Fruit fly (Drosophila melanogaster) whole organism, embryonic: ENCODE measurements around the gene CG15199.
A peak's percentile ranks its signal among the peaks of the same experiment; 100 is the strongest.

Experiments
- Bgb ChIP-seq: fragments of 200-800 bp; sonication (Bioruptor generic); IDR thresholded peaks from 2 replicates; pipeline ENCODE4 v1.3.6; 2022; ENCODE audit warnings: missing biosample characterization, missing genetic modification characterization; ENCODE audit not compliant: partially characterized antibody
- BtbVII ChIP-seq: fragments of 200-800 bp; sonication (Bioruptor generic); optimal IDR thresholded peaks from 3 replicates; lab custom pipeline; 2017; ENCODE audit warnings: missing biosample characterization, mild to moderate bottlenecking, missing genetic modification characterization
- CG15696 ChIP-seq: fragments of 200-800 bp; sonication (Bioruptor generic); optimal IDR thresholded peaks from 2 replicates; lab custom pipeline; 2019; ENCODE audit warnings: missing biosample characterization, mild to moderate bottlenecking, missing genetic modification characterization, moderate library complexity
- CG1602 ChIP-seq: fragments of 200-800 bp; sonication (Bioruptor generic); optimal IDR thresholded peaks from 3 replicates; lab custom pipeline; 2016; ENCODE audit warnings: missing biosample characterization, missing genetic modification characterization
- CG17385 ChIP-seq: fragments of 200-800 bp; sonication (Bioruptor generic); optimal IDR thresholded peaks from 3 replicates; lab custom pipeline; 2018; ENCODE audit warnings: missing biosample characterization, mild to moderate bottlenecking, missing genetic modification characterization
- CG3065 ChIP-seq: fragments of 200-800 bp; sonication (Bioruptor generic); optimal IDR thresholded peaks from 2 replicates; lab custom pipeline; 2016; ENCODE audit warnings: missing biosample characterization, missing genetic modification characterization
- CG32772 ChIP-seq: fragments of 200-800 bp; sonication (Bioruptor generic); IDR thresholded peaks from 2 replicates; pipeline ENCODE4 v1.3.6; 2022; ENCODE audit warnings: missing biosample characterization, missing genetic modification characterization
- CG6272 ChIP-seq: fragments of 200-800 bp; sonication (Bioruptor generic); IDR thresholded peaks from 2 replicates; pipeline ENCODE4 v1.3.6; 2022; ENCODE audit warnings: missing biosample characterization, missing genetic modification characterization
- CG7963 ChIP-seq: fragments of 200-800 bp; sonication (Bioruptor generic); IDR thresholded peaks from 3 replicates; pipeline ENCODE4 v1.3.6; 2022; ENCODE audit warnings: missing biosample characterization, missing genetic modification characterization; ENCODE audit not compliant: partially characterized antibody
- CG8359 ChIP-seq: fragments of 200-800 bp; sonication (Bioruptor generic); optimal IDR thresholded peaks from 2 replicates; lab custom pipeline; 2017; ENCODE audit warnings: missing biosample characterization, mild to moderate bottlenecking, missing genetic modification characterization, borderline replicate concordance
- Camta ChIP-seq: fragments of 200-800 bp; sonication (Bioruptor generic); optimal IDR thresholded peaks from 2 replicates; lab custom pipeline; 2016; ENCODE audit warnings: missing biosample characterization, missing genetic modification characterization
- Dfd ChIP-seq, 2 experiments: fragments of >200 bp; optimal IDR thresholded peaks; 2 replicates each; lab custom pipeline; 2017; ENCODE audit warnings: missing biosample characterization in 2 of 2, missing genetic modification characterization in 2 of 2
- E2f2 ChIP-seq: fragments of 200-800 bp; sonication (Bioruptor generic); IDR thresholded peaks from 2 replicates; pipeline ENCODE4 v1.3.6; 2022; ENCODE audit warnings: missing biosample characterization, missing genetic modification characterization
- Eip74EF ChIP-seq, 2 experiments: fragments of 200-800 bp in 1 of 2; fragments of >200 bp in 1 of 2; sonication (Bioruptor generic) in 1 of 2; optimal IDR thresholded peaks; 2 replicates each; lab custom pipeline; 2017 to 2019; ENCODE audit warnings: missing biosample characterization in 2 of 2, missing genetic modification characterization in 2 of 2, mild to moderate bottlenecking in 1 of 2, moderate library complexity in 1 of 2
- Fer3 ChIP-seq: fragments of 200-800 bp; sonication (Bioruptor generic); optimal IDR thresholded peaks from 2 replicates; lab custom pipeline; 2018; ENCODE audit warnings: missing biosample characterization, mild to moderate bottlenecking, missing genetic modification characterization, moderate library complexity
- Gug ChIP-seq: fragments of 200-800 bp; sonication (Bioruptor generic); IDR thresholded peaks from 4 replicates; pipeline ENCODE4 v1.3.6; 2022; ENCODE audit warnings: missing biosample characterization, missing genetic modification characterization
- HLH3B ChIP-seq: fragments of 200-800 bp; sonication (Bioruptor generic); IDR thresholded peaks from 2 replicates; pipeline ENCODE4 v1.3.6; 2022; ENCODE audit warnings: missing biosample characterization, missing genetic modification characterization
- HLHmδ ChIP-seq: fragments of 200-800 bp; sonication (Bioruptor generic); optimal IDR thresholded peaks from 2 replicates; lab custom pipeline; 2018; ENCODE audit warnings: missing biosample characterization, mild to moderate bottlenecking, missing genetic modification characterization, moderate library complexity
- Lim3 ChIP-seq: fragments of 200-800 bp; sonication (Bioruptor generic); IDR thresholded peaks from 2 replicates; pipeline ENCODE4 v1.3.6; 2022; ENCODE audit warnings: missing biosample characterization, missing genetic modification characterization
- Max ChIP-seq: fragments of 200-800 bp; sonication (Bioruptor generic); optimal IDR thresholded peaks from 2 replicates; lab custom pipeline; 2016; ENCODE audit warnings: missing biosample characterization, mild to moderate bottlenecking, missing genetic modification characterization
- Med ChIP-seq: fragments of 200-800 bp; sonication (Bioruptor generic); peaks from one replicate; lab custom pipeline; 2016; ENCODE audit warnings: missing biosample characterization, missing genetic modification characterization, mild to moderate bottlenecking, inconsistent platforms, moderate library complexity
- Meics ChIP-seq: fragments of 200-800 bp; sonication (Bioruptor generic); optimal IDR thresholded peaks from 2 replicates; lab custom pipeline; 2017; ENCODE audit warnings: missing biosample characterization, mild to moderate bottlenecking, missing genetic modification characterization
- NC2α ChIP-seq: fragments of 200-800 bp; sonication (Bioruptor generic); optimal IDR thresholded peaks from 2 replicates; lab custom pipeline; 2016; ENCODE audit warnings: missing biosample characterization, missing genetic modification characterization
- Sox100B ChIP-seq: fragments of 200-800 bp; sonication (Bioruptor generic); optimal IDR thresholded peaks from 3 replicates; lab custom pipeline; 2018; ENCODE audit warnings: missing biosample characterization, mild to moderate bottlenecking, missing genetic modification characterization
- Spps ChIP-seq: fragments of 200-800 bp; sonication (Bioruptor generic); optimal IDR thresholded peaks from 2 replicates; lab custom pipeline; 2018; ENCODE audit warnings: missing biosample characterization, mild to moderate bottlenecking, missing genetic modification characterization
- Sry-δ ChIP-seq: fragments of 200-800 bp; sonication (Bioruptor generic); optimal IDR thresholded peaks from 2 replicates; lab custom pipeline; 2016; ENCODE audit warnings: missing biosample characterization, missing genetic modification characterization
- Ssrp ChIP-seq: fragments of 200-800 bp; sonication (Bioruptor generic); optimal IDR thresholded peaks from 2 replicates; lab custom pipeline; 2018; ENCODE audit warnings: missing biosample characterization, mild to moderate bottlenecking, missing genetic modification characterization, moderate library complexity
- ash1 ChIP-seq: fragments of 200-800 bp; sonication (Bioruptor generic); optimal IDR thresholded peaks from 2 replicates; lab custom pipeline; 2018; ENCODE audit warnings: missing biosample characterization, mild to moderate bottlenecking, missing genetic modification characterization
- ato ChIP-seq: fragments of 200-800 bp; sonication (Bioruptor generic); IDR thresholded peaks from 2 replicates; pipeline ENCODE4 v1.3.6; 2022; ENCODE audit warnings: missing biosample characterization, missing genetic modification characterization; ENCODE audit not compliant: partially characterized antibody
- az2 ChIP-seq: fragments of 200-800 bp; sonication (Bioruptor generic); optimal IDR thresholded peaks from 3 replicates; lab custom pipeline; 2016; ENCODE audit warnings: missing biosample characterization, missing genetic modification characterization
- bab2 ChIP-seq: fragments of 200-800 bp; sonication (Bioruptor generic); optimal IDR thresholded peaks from 2 replicates; lab custom pipeline; 2016; ENCODE audit warnings: missing biosample characterization, missing genetic modification characterization
- bowl ChIP-seq: fragments of 200-800 bp; sonication (Bioruptor generic); IDR thresholded peaks from 2 replicates; pipeline ENCODE4 v1.3.6; 2022; ENCODE audit warnings: missing biosample characterization, missing genetic modification characterization
- cad ChIP-seq: fragments of >200 bp; optimal IDR thresholded peaks from 2 replicates; lab custom pipeline; 2017; ENCODE audit warnings: missing biosample characterization, missing genetic modification characterization
- ci ChIP-seq: fragments of 200-800 bp; sonication (Bioruptor generic); IDR thresholded peaks from 3 replicates; pipeline ENCODE4 v1.3.6; 2022; ENCODE audit warnings: missing biosample characterization, missing genetic modification characterization
- danr ChIP-seq: fragments of 200-800 bp; sonication (Bioruptor generic); IDR thresholded peaks from 2 replicates; pipeline ENCODE4 v1.3.6; 2022; ENCODE audit warnings: missing biosample characterization, missing genetic modification characterization
- disco-r ChIP-seq: fragments of 200-800 bp; sonication (Bioruptor generic); optimal IDR thresholded peaks from 2 replicates; lab custom pipeline; 2016; ENCODE audit warnings: missing biosample characterization, missing genetic modification characterization
- hb ChIP-seq: fragments of 200-800 bp; sonication (Bioruptor generic); IDR thresholded peaks from 3 replicates; pipeline ENCODE4 v1.3.6; 2022; ENCODE audit warnings: missing biosample characterization, missing genetic modification characterization; ENCODE audit not compliant: partially characterized antibody
- nerfin-1 ChIP-seq: fragments of 200-800 bp; sonication (Bioruptor generic); optimal IDR thresholded peaks from 3 replicates; lab custom pipeline; 2019; ENCODE audit warnings: missing biosample characterization, mild to moderate bottlenecking, missing genetic modification characterization, moderate library complexity
- peb ChIP-seq: fragments of 200-800 bp; sonication (Bioruptor generic); IDR thresholded peaks from 2 replicates; pipeline ENCODE4 v1.3.6; 2022; ENCODE audit warnings: missing biosample characterization, missing genetic modification characterization
- phol ChIP-seq: fragments of 200-800 bp; sonication (Bioruptor generic); optimal IDR thresholded peaks from 3 replicates; lab custom pipeline; 2018; ENCODE audit warnings: missing biosample characterization, mild to moderate bottlenecking, missing genetic modification characterization, moderate library complexity
- pros ChIP-seq: fragments of 200-800 bp; sonication (Bioruptor generic); optimal IDR thresholded peaks from 3 replicates; lab custom pipeline; 2019; ENCODE audit warnings: missing biosample characterization, mild to moderate bottlenecking, missing genetic modification characterization, moderate library complexity
- scrt ChIP-seq: fragments of 200-800 bp; sonication (Bioruptor generic); optimal IDR thresholded peaks from 2 replicates; lab custom pipeline; 2018; ENCODE audit warnings: missing biosample characterization, mild to moderate bottlenecking, missing genetic modification characterization, moderate library complexity
- sr ChIP-seq: fragments of 200-800 bp; sonication (Bioruptor generic); IDR thresholded peaks from 3 replicates; pipeline ENCODE4 v1.3.6; 2022; ENCODE audit warnings: missing biosample characterization, missing genetic modification characterization
- ssp ChIP-seq: fragments of 200-800 bp; sonication (Bioruptor generic); IDR thresholded peaks from 2 replicates; pipeline ENCODE4 v1.3.6; 2022; ENCODE audit warnings: missing biosample characterization, missing genetic modification characterization
- trh ChIP-seq: fragments of 200-800 bp; sonication (Bioruptor generic); optimal IDR thresholded peaks from 2 replicates; lab custom pipeline; 2016; ENCODE audit warnings: missing biosample characterization, missing genetic modification characterization
- tx ChIP-seq: fragments of 200-800 bp; sonication (Bioruptor generic); optimal IDR thresholded peaks from 2 replicates; lab custom pipeline; 2016; ENCODE audit warnings: missing biosample characterization, missing genetic modification characterization
- unc-4 ChIP-seq: fragments of 200-800 bp; sonication (Bioruptor generic); IDR thresholded peaks from 2 replicates; pipeline ENCODE4 v1.3.6; 2022; ENCODE audit warnings: missing biosample characterization, missing genetic modification characterization; ENCODE audit not compliant: partially characterized antibody
- z ChIP-seq: fragments of 200-800 bp; sonication (Bioruptor generic); IDR thresholded peaks from 3 replicates; pipeline ENCODE4 v1.3.6; 2022; ENCODE audit warnings: missing biosample characterization, missing genetic modification characterization
- zfh1 ChIP-seq: fragments of 200-800 bp; sonication (Bioruptor generic); IDR thresholded peaks from 3 replicates; pipeline ENCODE4 v1.3.6; 2022; ENCODE audit warnings: missing biosample characterization, missing genetic modification characterization

CG15199 gene

DNA sequence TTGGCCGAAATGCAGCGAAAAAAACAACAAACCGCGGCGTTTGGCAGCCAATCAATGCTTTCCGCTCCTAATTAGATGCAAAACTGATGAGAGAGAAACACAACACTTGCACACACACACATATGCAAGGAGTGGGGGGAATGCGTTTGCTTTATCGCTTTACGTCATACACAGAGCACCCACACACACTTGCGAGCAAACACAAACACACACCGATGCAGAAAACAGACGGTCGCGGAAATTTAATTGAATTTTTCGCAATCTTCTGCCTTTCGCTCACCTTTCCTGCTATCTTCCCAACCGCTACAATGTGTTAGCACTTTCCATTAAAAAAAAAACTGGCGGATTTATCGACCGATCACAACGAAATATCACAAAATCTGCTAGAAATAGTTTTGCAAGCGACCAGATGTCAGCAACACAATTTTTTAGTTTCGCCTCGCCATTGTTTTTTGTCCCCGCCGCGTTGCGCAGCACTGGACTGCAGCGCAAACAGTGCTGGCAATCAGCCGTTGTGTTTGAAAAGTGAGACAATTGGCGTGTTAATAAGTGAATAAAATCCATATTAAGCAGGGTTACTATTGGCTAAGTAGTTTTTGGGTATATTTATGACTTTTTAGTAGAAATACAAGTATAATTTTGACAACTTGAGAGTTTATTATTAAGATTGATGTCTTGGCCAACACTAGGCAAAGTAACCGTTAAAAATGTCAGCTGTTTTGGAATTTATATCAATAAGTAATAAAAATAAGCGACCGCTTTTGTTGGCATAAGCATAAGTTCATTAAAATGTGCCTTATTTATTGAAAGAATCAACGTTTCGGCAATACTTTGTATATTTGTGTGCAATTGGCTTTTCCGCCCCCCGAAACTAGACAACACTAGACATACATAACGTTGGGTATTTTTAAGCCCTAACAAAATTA is 4.8 kb downstream of the CG15199 start, which contains the start of gene Klp10A (continued):
- TF ChIP-seq sr (GFP tag; lab: Robert Waterston, UW) (no peak), Max (GFP tag; lab: Kevin White, UChicago) (no peak), HLH3B (GFP tag; lab: Robert Waterston, UW) (no peak), Med (peak; percentile 71), scrt (GFP tag; lab: Kevin White, UChicago) (no peak), Eip74EF (GFP tag; optimal IDR thresholded peaks at IDR 0.05; lab: Kevin White, UChicago) (no peak), Ssrp (tag; lab: Kevin White, UChicago) (no peak), z (GFP tag; lab: Robert Waterston, UW) (no peak), Meics (GFP tag; lab: Kevin White, UChicago) (no peak), nerfin-1 (tag; lab: Kevin White, UChicago) (peak; percentile 87), CG32772 (no peak), CG15696 (no peak), trh (GFP tag; lab: Kevin White, UChicago) (no peak), Sry-δ (GFP tag; lab: Kevin White, UChicago) (no peak), CG3065 (GFP tag; lab: Kevin White, UChicago) (no peak), Spps (tag; lab: Kevin White, UChicago) (no peak), pros (GFP tag; lab: Kevin White, UChicago) (no peak), ato (GFP tag; lab: Robert Waterston, UW) (no peak), Lim3 (no peak), ssp (GFP tag; lab: Robert Waterston, UW) (no peak), bab2 (GFP tag; lab: Kevin White, UChicago) (no peak), phol (tag; lab: Kevin White, UChicago) (peak; percentile 93), danr (GFP tag; lab: Robert Waterston, UW) (no peak), NC2α (GFP tag; lab: Kevin White, UChicago) (peak; percentile 34), CG6272 (GFP tag; lab: Robert Waterston, UW) (no peak), disco-r (GFP tag; lab: Kevin White, UChicago) (no peak), Bgb (GFP tag; lab: Robert Waterston, UW) (no peak), BtbVII (GFP tag; lab: Kevin White, UChicago) (no peak), CG7963 (GFP tag; lab: Robert Waterston, UW) (no peak), peb (GFP tag; lab: Robert Waterston, UW) (no peak), ash1 (GFP tag; lab: Kevin White, UChicago) (no peak), CG1602 (no peak), tx (GFP tag; lab: Kevin White, UChicago) (no peak), cad (GFP tag; lab: Kevin White, UChicago) (no peak), az2 (GFP tag; lab: Kevin White, UChicago) (no peak), unc-4 (GFP tag; lab: Robert Waterston, UW) (no peak), CG17385 (GFP tag; lab: Kevin White, UChicago) (no peak), Dfd (GFP tag; optimal IDR thresholded peaks at IDR 0.05; lab: Kevin White, UChicago) (no peak), Camta (GFP tag; lab: Kevin White, UChicago) (no peak), bowl (GFP tag; lab: Robert Waterston, UW) (no peak), Sox100B (GFP tag; lab: Kevin White, UChicago) (no peak), zfh1 (no peak), Fer3 (tag; lab: Kevin White, UChicago) (no peak), Gug (GFP tag; lab: Robert Waterston, UW) (no peak), CG8359 (GFP tag; lab: Kevin White, UChicago) (no peak), ci (GFP tag; lab: Robert Waterston, UW) (no peak), HLHmδ (GFP tag; lab: Kevin White, UChicago) (no peak), hb (no peak), E2f2 (GFP tag; lab: Robert Waterston, UW) (peak; percentile 33)
